Fruit fly (Drosophila melanogaster) whole organism: ENCODE data around the gene Trm1.

Experiments
- CG8478 ChIP-seq: fragments of >200 bp; optimal IDR thresholded peaks from 2 replicates; lab custom pipeline; 2018; ENCODE audit warnings: inconsistent platforms
- Dll ChIP-seq: fragments of >200 bp; optimal IDR thresholded peaks from 2 replicates; lab custom pipeline; 2017
- EcR ChIP-seq, 2 experiments: fragments of >200 bp; optimal IDR thresholded peaks; 2 replicates each; lab custom pipeline; 2017; ENCODE audit warnings: missing biosample characterization in 2 of 2, missing genetic modification characterization in 2 of 2, missing genetic modification reagents in 2 of 2
- pan ChIP-seq: fragments of >200 bp; optimal IDR thresholded peaks from 2 replicates; lab custom pipeline; 2017
- psq ChIP-seq: fragments of >200 bp; optimal IDR thresholded peaks from 2 replicates; lab custom pipeline; 2017
- usp ChIP-seq: fragments of >200 bp; optimal IDR thresholded peaks from 2 replicates; lab custom pipeline; 2017; ENCODE audit warnings: missing biosample characterization, missing genetic modification characterization, mixed read lengths

The Trm1 gene

dm6 chr2L:12468813-12469212, 41.0 kb downstream of the Trm1 start:
- no peak for TF ChIP-seq usp
- no peak for TF ChIP-seq EcR (GFP tag; optimal IDR thresholded peaks at IDR 0.05; lab: Kevin White, UChicago)
- TF ChIP-seq CG8478 (lab: Kevin White, UChicago): no peak
- no peak for TF ChIP-seq Dll (lab: Kevin White, UChicago)
- TF ChIP-seq psq (lab: Kevin White, UChicago): no peak
- no peak for TF ChIP-seq pan (lab: Kevin White, UChicago)

dm6 chr2L:12469235-12469634, 41.4 kb downstream of the Trm1 start:
- TF ChIP-seq CG8478 (lab: Kevin White, UChicago): no peak
- no peak for TF ChIP-seq psq (lab: Kevin White, UChicago)
- no peak for TF ChIP-seq Dll (lab: Kevin White, UChicago)
- no peak for TF ChIP-seq EcR (GFP tag; optimal IDR thresholded peaks at IDR 0.05; lab: Kevin White, UChicago)
- TF ChIP-seq usp: no peak
- no peak for TF ChIP-seq pan (lab: Kevin White, UChicago)

- TF ChIP-seq psq (lab: Kevin White, UChicago) (no peak), pan (lab: Kevin White, UChicago) (no peak), CG8478 (lab: Kevin White, UChicago) (no peak), usp (no peak), Dll (lab: Kevin White, UChicago) (no peak), EcR (GFP tag; optimal IDR thresholded peaks at IDR 0.05; lab: Kevin White, UChicago) (no peak)
These were observed 44.1 kb downstream of the Trm1 start for dm6 chr2L:12471937-12472336.

dm6 chr2L:12472988-12473387, 45.2 kb downstream of the Trm1 start:
- TF ChIP-seq pan (lab: Kevin White, UChicago) (no peak), usp (no peak), psq (lab: Kevin White, UChicago) (no peak), CG8478 (lab: Kevin White, UChicago) (no peak), EcR (GFP tag; optimal IDR thresholded peaks at IDR 0.05; lab: Kevin White, UChicago) (no peak), Dll (lab: Kevin White, UChicago) (no peak)

dm6 chr2L:12473583-12473982, 45.8 kb downstream of the Trm1 start:
- TF ChIP-seq CG8478 (lab: Kevin White, UChicago) (no peak), Dll (lab: Kevin White, UChicago) (no peak), psq (lab: Kevin White, UChicago) (no peak), usp (no peak), EcR (GFP tag; optimal IDR thresholded peaks at IDR 0.05; lab: Kevin White, UChicago) (no peak), pan (lab: Kevin White, UChicago) (no peak)

dm6 chr2L:12474212-12474891, 46.5 kb downstream of the Trm1 start:
- no peak for TF ChIP-seq psq (lab: Kevin White, UChicago)
- TF ChIP-seq usp: no peak
- no peak for TF ChIP-seq Dll (lab: Kevin White, UChicago)
- no peak for TF ChIP-seq EcR (GFP tag; optimal IDR thresholded peaks at IDR 0.05; lab: Kevin White, UChicago)
- no peak for TF ChIP-seq CG8478 (lab: Kevin White, UChicago)
- no peak for TF ChIP-seq pan (lab: Kevin White, UChicago)

- TF ChIP-seq pan (lab: Kevin White, UChicago) (no peak), psq (lab: Kevin White, UChicago) (no peak), EcR (GFP tag; optimal IDR thresholded peaks at IDR 0.05; lab: Kevin White, UChicago) (no peak), CG8478 (lab: Kevin White, UChicago) (no peak), usp (no peak), Dll (lab: Kevin White, UChicago) (no peak)
These were observed 47.5 kb downstream of the Trm1 start for dm6 chr2L:12475308-12475707.

- TF ChIP-seq Dll (lab: Kevin White, UChicago): no peak
- TF ChIP-seq pan (lab: Kevin White, UChicago): no peak
- no peak for TF ChIP-seq psq (lab: Kevin White, UChicago)
- no peak for TF ChIP-seq EcR (GFP tag; optimal IDR thresholded peaks at IDR 0.05; lab: Kevin White, UChicago)
- no peak for TF ChIP-seq CG8478 (lab: Kevin White, UChicago)
- TF ChIP-seq usp: no peak
These were observed 48.3 kb downstream of the Trm1 start for dm6 chr2L:12476115-12476514.

- TF ChIP-seq Dll (lab: Kevin White, UChicago): no peak
- TF ChIP-seq pan (lab: Kevin White, UChicago): no peak
- no peak for TF ChIP-seq psq (lab: Kevin White, UChicago)
- TF ChIP-seq EcR (GFP tag; optimal IDR thresholded peaks at IDR 0.05; lab: Kevin White, UChicago): peak in 1 of 2 experiments; percentile 32
These were observed 50.7 kb downstream of the Trm1 start for dm6 chr2L:12478494-12478893.
